Worm (Caenorhabditis elegans) whole organism, mixed stage, embryonic: ENCODE results near the gene T21D12.11.

Source experiments
- ces-1 ChIP-seq: fragments of 150-350 bp; optimal IDR thresholded peaks from 2 replicates; lab custom pipeline; 2014; ENCODE audit warnings: missing biosample characterization, missing genetic modification reagents, missing genetic modification characterization
- drap-1 ChIP-seq: fragments of 200-800 bp; sonication (Bioruptor generic); optimal IDR thresholded peaks from 3 replicates; lab custom pipeline; 2018; ENCODE audit warnings: mild to moderate bottlenecking, missing genetic modification characterization, missing compliant biosample characterization
- elt-3 ChIP-seq: fragments of 150-350 bp; optimal IDR thresholded peaks from 2 replicates; lab custom pipeline; 2014; ENCODE audit warnings: missing biosample characterization, missing genetic modification characterization
- nhr-12 ChIP-seq: fragments of 150-350 bp; optimal IDR thresholded peaks from 2 replicates; lab custom pipeline; 2014; ENCODE audit warnings: missing biosample characterization, missing genetic modification characterization
- nhr-237 ChIP-seq: fragments of 150-350 bp; optimal IDR thresholded peaks from 2 replicates; lab custom pipeline; 2014; ENCODE audit warnings: missing biosample characterization, missing genetic modification characterization
- nhr-28 ChIP-seq: fragments of 150-350 bp; optimal IDR thresholded peaks from 2 replicates; lab custom pipeline; 2014; ENCODE audit warnings: missing biosample characterization, missing genetic modification characterization
- snpc-4 ChIP-seq: fragments of 150-350 bp; optimal IDR thresholded peaks from 2 replicates; lab custom pipeline; 2014; ENCODE audit warnings: missing biosample characterization, missing genetic modification characterization
- unc-62 ChIP-seq: fragments of 150-350 bp; optimal IDR thresholded peaks from 2 replicates; lab custom pipeline; 2014; ENCODE audit warnings: missing biosample characterization, missing genetic modification reagents, missing genetic modification characterization
- ztf-11 ChIP-seq: fragments of 150-350 bp; optimal IDR thresholded peaks from 2 replicates; lab custom pipeline; 2014; ENCODE audit warnings: missing biosample characterization, missing genetic modification characterization

DNA sequence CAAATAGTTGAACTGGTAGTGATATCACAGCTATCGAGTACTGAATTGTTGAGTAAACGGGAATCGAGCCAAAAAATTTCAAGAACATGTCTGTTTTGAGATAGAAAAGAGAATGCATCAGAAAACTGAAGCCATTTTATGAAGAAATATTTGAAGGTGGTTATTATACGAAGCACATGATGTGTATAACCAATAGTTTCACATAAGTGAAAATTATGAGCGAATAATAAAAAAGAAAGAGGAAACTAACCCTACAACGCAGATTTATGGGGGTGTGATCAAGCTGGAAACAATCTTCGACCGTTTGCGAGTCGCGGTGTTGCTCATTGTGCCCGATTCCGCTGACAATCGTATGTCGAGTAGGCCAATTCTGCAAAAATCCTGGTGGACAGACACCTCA is 4.1 kb downstream of the T21D12.11 start, which contains the start of gene srh-282:
- TF ChIP-seq nhr-28 (no peak), ztf-11 (tag; lab: Kevin White, UChicago) (no peak), nhr-12 (no peak), drap-1 (no peak), ces-1 (no peak), elt-3 (tag; lab: Kevin White, UChicago) (no peak), snpc-4 (no peak), unc-62 (GFP tag; lab: Kevin White, UChicago) (no peak), nhr-237 (tag; lab: Kevin White, UChicago) (no peak)
